Fruit fly (Drosophila melanogaster): ENCODE results near the gene CG3156.

The CG3156 gene

dm6 chrX:529724-530603 lies 42.3 kb downstream of the CG3156 start, which contains the start of the genes CG4293 and Appl (continued):
- no peak for TF ChIP-seq CG11723 (GFP tag; optimal IDR thresholded peaks at IDR 0.05)
- no peak for TF ChIP-seq CG11093 (GFP tag; IDR thresholded peaks at IDR 0.05)
- TF ChIP-seq Chrac-16 (GFP tag; optimal IDR thresholded peaks at IDR 0.05), result no peak
- TF ChIP-seq Med (GFP tag), result peak; percentile 42
- TF ChIP-seq Scr (GFP tag; IDR thresholded peaks at IDR 0.05; ENCODE audit: partially characterized antibody), result peak; percentile 38; the same call in 1 of the 2 replicates
- TF ChIP-seq Awh (GFP tag; IDR thresholded peaks at IDR 0.05), result no peak
- no peak for TF ChIP-seq CG3281 (GFP tag; optimal IDR thresholded peaks at IDR 0.05)
- TF ChIP-seq CG10654 (GFP tag; optimal IDR thresholded peaks at IDR 0.05), result no peak
- no peak for TF ChIP-seq corto (GFP tag; optimal IDR thresholded peaks at IDR 0.05)
- TF ChIP-seq CG12236 (GFP tag; optimal IDR thresholded peaks at IDR 0.05), result no peak
- TF ChIP-seq CG42726 (GFP tag; IDR thresholded peaks at IDR 0.05; ENCODE audit: partially characterized antibody), result peak; percentile 46; the same call in 1 of the 2 replicates
- no peak for TF ChIP-seq CG17328 (GFP tag; IDR thresholded peaks at IDR 0.05)
- TF ChIP-seq CG4707 (GFP tag; optimal IDR thresholded peaks at IDR 0.05), result no peak
- no peak for TF ChIP-seq GATAe (GFP tag; conservative IDR thresholded peaks at IDR 0.05)
- TF ChIP-seq HLH54F (GFP tag; optimal IDR thresholded peaks at IDR 0.05), result no peak
- no peak for TF ChIP-seq CG10431 (GFP tag; optimal IDR thresholded peaks at IDR 0.05)
- no peak for TF ChIP-seq CG6272 (GFP tag; IDR thresholded peaks at IDR 0.05)
- TF ChIP-seq ind (GFP tag; optimal IDR thresholded peaks at IDR 0.05), result no peak
- TF ChIP-seq CG3163 (GFP tag; optimal IDR thresholded peaks at IDR 0.05), result no peak
- no peak for TF ChIP-seq lab (GFP tag; optimal IDR thresholded peaks at IDR 0.05)
- no peak for TF ChIP-seq nerfin-1 (tag; optimal IDR thresholded peaks at IDR 0.05)
- no peak for TF ChIP-seq CrebB (tag; optimal IDR thresholded peaks at IDR 0.05)
- no peak for TF ChIP-seq crc (GFP tag; optimal IDR thresholded peaks at IDR 0.05)
- peak; percentile 33 for TF ChIP-seq yki (optimal IDR thresholded peaks at IDR 0.05)
- no peak for TF ChIP-seq CG13775 (GFP tag; optimal IDR thresholded peaks at IDR 0.05)
- no peak for TF ChIP-seq CG1024 (GFP tag; IDR thresholded peaks at IDR 0.05)
- no peak for TF ChIP-seq CG1602 (GFP tag; optimal IDR thresholded peaks at IDR 0.05)
- TF ChIP-seq CG2712 (tag; optimal IDR thresholded peaks at IDR 0.05), result peak; percentile 31
- no peak for TF ChIP-seq ato (GFP tag; IDR thresholded peaks at IDR 0.05; ENCODE audit: partially characterized antibody)
- TF ChIP-seq Poxn (GFP tag; IDR thresholded peaks at IDR 0.05), result no peak
- TF ChIP-seq CG10209 (GFP tag; optimal IDR thresholded peaks at IDR 0.05), result no peak
- TF ChIP-seq gfzf (GFP tag; optimal IDR thresholded peaks at IDR 0.05), result peak; percentile 88
- peak; percentile 11 for TF ChIP-seq CG11504 (tag; optimal IDR thresholded peaks at IDR 0.05)
- peak; percentile 51 for TF ChIP-seq Hmr (GFP tag; optimal IDR thresholded peaks at IDR 0.05)
- peak; percentile 11 for TF ChIP-seq CG10979 (tag; optimal IDR thresholded peaks at IDR 0.05)
- TF ChIP-seq CG10959 (GFP tag; IDR thresholded peaks at IDR 0.05), result no peak
- peak; percentile 99 for TF ChIP-seq CG15514 (GFP tag; optimal IDR thresholded peaks at IDR 0.05)
- no peak for TF ChIP-seq CG4730 (GFP tag; IDR thresholded peaks at IDR 0.05)
- TF ChIP-seq Xrp1 (GFP tag; IDR thresholded peaks at IDR 0.05), result no peak
- no peak for TF ChIP-seq chm (GFP tag; IDR thresholded peaks at IDR 0.05)
- TF ChIP-seq CG15269 (tag; optimal IDR thresholded peaks at IDR 0.05), result no peak
- TF ChIP-seq Xbp1 (GFP tag; optimal IDR thresholded peaks at IDR 0.05), result peak; percentile 29
- TF ChIP-seq CG12155 (GFP tag; optimal IDR thresholded peaks at IDR 0.05), result peak; percentile 40
- peak; percentile 69 for TF ChIP-seq CG1603 (tag; optimal IDR thresholded peaks at IDR 0.05)
- peak; percentile 53; the same call in 2 of the 3 replicates for TF ChIP-seq CG16813 (GFP tag; IDR thresholded peaks at IDR 0.05; ENCODE audit: partially characterized antibody)
- TF ChIP-seq gce (GFP tag; IDR thresholded peaks at IDR 0.05), result no peak
- TF ChIP-seq Doc2 (GFP tag; IDR thresholded peaks at IDR 0.05), result no peak
- peak; percentile 53 for TF ChIP-seq Sry-δ (GFP tag; optimal IDR thresholded peaks at IDR 0.05)
- TF ChIP-seq pfk (GFP tag; optimal IDR thresholded peaks at IDR 0.05), result no peak

Measured in whole organism, embryonic.